Worm (Caenorhabditis elegans): ENCODE results near the gene C10C6.7.

C10C6.7 gene

DNA sequence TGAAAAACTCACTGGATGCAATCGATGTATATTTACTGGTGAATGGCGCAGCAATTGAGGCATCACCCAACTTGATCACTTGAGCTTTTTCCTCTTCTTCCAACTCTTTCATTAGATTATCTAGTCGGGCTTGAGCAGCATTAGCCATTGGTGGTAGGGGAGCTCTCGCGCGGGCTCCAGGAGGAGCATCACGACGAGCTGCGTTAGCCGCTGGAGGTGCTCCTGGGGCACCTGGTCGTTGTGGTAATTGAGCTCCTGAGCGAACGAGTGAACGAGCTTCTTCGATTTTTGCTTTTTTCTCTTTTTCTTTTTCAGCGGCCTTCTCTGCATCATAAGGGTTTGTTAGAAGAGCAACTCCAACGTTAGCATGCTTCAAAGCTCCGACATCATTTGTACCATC lies 7.8 kb upstream of the C10C6.7 start:
- no peak for TF ChIP-seq unc-62 (GFP tag; optimal IDR thresholded peaks at IDR 0.05)

DNA sequence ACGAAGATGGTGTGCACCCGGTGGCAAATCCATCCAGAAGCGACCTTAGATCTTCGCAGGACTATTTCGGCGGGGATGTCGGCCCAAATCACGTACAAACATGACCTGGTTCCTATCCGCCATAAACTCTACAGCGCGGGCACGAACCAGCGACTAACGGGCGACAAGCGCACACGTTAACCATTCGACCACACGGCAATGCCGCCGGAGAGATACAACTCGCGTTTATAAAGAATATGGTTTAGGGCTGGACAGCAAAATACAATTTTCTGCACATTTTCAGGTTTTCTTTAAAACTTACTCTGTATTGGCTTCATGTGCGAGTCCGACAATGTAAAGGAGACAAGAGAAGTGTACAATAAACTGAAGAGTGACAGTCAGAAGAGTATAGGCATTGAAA lies 6.8 kb upstream of the C10C6.7 start:
- no peak for TF ChIP-seq unc-62 (GFP tag; optimal IDR thresholded peaks at IDR 0.05)

DNA sequence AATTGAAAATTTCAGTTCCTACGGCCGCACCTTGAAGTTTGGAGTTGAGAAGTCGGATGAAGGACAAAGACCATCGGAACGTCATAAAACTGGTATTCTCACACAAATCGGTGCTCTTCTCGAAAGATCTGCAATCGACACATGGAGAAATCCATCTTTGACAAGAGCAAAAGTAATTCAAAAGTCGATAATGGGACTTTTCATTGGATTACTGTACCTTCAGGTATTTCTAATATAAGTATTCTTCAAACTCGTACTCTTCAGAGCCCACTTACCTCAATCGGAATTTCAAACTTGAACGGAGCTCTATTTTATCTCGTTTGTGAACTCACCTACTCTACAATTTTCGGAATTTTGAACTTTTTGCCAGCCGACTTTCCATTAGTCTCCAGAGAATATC lies 4.7 kb upstream of the C10C6.7 start:
- no peak for TF ChIP-seq unc-62 (GFP tag; optimal IDR thresholded peaks at IDR 0.05)

DNA sequence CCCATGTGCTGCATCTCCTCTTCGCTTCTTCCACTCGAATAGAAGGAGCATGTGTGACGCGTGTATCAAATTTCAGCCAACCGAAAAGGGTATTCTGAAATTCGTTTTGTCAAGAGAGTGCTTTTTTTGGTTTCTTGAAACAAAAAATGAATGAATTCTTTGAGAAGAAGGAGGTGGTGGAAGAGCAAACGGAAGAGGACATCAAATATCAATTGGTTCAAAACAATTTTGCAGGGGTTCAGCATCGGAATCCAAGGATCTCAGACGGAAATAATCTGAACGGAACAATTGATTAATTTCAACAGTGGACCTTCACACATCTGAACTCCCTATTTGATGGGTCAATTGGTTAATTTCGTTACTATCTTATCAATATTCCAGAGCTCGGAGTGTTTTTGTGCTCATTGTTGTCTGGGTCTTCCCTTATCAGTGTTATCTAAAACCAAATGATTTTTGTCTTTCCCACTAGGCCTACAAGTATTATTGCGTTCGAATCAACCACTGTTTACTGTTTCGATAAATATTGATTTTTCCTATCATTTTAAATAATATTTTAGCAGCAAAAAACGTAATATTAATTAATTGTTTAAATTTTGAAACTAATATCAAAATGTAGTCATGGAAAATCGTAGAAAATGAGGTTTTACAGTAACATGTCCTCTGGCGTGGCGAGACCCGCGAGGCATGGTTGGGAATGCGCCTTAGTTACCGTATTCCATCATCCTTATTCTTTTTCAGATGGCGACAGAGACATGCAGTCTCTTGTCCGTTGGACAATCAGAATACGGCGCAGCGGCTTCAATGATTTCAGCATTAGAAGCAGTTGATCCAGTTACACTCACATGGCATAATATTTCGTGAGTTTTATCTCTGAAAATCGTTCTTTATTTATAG lies 2.6 kb upstream of the C10C6.7 start, which contains the start of the genes C10C6.13 and wht-2:
C10C6.13 (minus strand) TSS at position 51 of the 894 bp plus-strand sequence.
wht-2 (plus strand) TSS at position 739 of the 894 bp plus-strand sequence.
- no peak for TF ChIP-seq unc-62 (GFP tag; optimal IDR thresholded peaks at IDR 0.05)

DNA sequence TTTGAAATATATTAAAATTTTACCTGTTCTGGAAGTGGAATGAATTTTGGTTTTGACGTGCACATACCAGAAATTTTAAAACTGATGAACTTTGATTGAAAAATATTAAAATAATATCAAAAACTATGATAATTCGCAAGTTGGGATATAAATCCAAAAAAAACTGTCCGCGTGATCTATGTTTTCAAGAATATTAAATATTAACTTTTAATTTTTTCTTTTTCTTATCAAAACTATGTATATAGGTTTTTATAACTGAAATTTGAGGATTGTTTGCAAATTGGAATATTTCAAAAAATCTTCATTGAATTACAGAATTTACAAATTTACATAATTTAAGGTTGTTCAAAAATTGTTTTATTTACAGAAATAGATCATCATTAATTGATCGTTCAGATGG lies 2.2 kb downstream of the C10C6.7 start, which contains the start of gene C10C6.3:
C10C6.3 (minus strand) TSS at position 101 of the 400 bp plus-strand sequence.
- TF ChIP-seq unc-62 (GFP tag; optimal IDR thresholded peaks at IDR 0.05): no peak

DNA sequence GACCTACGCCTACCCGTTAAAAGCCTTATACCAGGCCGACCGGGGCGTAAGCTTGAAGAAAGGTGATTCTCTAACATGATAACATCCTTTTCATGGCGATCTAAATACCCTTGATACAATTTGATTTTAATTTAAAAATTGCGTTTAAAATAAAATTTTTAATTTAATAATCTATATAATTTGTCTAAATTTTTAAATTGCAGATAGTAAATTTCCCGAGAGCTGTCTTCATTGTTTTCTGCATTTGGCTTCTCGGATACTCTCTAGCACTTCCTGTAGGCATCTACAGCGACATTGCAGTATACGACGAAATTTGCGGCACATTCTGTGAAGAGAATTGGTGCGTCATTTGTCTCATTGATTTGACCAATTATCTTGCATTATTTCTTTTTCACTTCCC lies 6.0 kb downstream of the C10C6.7 start:
- no peak for TF ChIP-seq unc-62 (GFP tag; optimal IDR thresholded peaks at IDR 0.05)

DNA sequence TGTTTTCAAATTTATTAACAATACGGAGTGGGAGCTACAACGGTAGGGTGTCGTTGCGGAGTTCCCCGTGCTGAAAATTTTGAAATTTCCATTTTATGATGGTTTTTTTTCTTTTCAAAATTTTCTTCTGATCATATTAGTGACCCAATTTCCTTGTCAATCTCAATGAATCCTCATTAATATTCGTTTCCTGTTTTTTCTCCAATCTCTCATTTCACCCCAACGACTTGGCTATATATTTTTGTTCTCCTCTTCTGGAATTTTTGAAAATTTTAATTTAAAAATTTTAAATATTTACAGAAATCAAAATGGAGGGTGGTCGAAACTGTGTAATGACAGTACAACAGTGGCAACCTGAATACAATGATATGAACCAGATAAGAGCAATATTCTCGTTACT lies 7.6 kb downstream of the C10C6.7 start, which contains the start of gene npr-3:
npr-3 (plus strand) TSS at position 301 of the 400 bp plus-strand sequence.
- no peak for TF ChIP-seq unc-62 (GFP tag; optimal IDR thresholded peaks at IDR 0.05)

DNA sequence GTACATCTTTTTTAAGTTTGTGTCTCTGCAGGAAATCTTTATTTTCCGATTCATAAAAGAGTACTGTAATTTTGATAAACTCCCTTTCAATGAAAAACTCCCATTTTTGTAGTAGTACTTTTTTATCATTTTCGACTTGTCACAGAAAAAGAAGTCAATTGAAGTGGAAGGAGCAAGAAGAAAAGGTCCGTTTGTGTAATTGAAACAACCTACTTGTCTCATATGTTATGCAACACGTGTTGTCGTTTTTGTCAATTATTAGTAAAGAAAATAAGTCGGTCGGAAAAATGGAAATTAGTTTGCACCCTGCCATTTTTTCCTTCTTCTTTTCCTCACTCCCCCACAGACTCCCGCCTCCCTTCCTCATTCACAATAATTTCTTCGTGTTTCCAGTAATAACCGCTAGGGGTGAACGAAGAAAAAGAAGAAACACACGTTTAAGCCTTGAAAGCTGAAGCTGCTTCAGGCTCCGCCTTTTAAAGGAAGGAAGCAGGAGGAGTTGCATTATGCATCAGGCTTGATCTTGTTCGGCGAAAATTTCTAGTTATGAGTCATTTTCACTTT lies 8.5 kb downstream of the C10C6.7 start:
- no peak for TF ChIP-seq unc-62 (GFP tag; optimal IDR thresholded peaks at IDR 0.05)

DNA sequence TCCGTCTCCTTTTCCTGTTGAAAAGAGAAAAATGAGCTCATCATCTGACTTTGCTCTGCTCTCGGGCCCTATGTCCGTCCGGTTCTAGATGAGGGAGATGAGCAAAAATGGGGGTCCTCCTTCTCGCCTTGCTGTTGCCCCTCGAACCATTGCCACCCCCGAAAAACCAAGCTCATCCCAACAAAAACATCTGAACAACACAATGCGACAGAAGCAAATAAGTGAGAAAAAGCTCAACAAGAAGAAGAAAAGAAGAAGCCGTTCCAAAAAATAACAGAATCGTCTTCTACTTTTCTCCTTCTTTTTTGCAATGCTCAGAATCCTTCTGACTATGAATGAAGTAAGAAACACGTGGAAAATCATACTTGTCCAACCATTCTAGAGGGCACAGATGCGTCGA lies 11.5 kb downstream of the C10C6.7 start:
- TF ChIP-seq unc-62 (GFP tag; optimal IDR thresholded peaks at IDR 0.05): no peak

DNA sequence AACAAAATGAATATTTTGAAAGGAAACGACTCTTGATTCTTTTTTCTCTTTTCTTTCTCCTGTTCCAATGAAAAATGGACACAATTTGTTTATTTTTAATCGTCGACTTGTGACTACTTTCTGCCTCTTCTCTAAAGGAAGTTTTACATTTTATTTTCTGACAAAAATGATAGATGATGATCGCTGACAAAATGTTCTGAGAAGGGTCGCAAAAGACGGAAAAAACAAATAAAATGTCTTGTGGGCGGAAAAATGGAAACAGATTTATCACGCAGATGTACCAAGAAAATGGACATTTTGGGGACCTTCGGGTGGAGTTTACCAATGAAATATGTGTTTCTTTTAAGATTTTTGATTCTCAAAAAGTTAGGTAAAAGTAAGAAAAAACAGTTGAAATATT lies 14.4 kb downstream of the C10C6.7 start:
- no peak for TF ChIP-seq unc-62 (GFP tag; optimal IDR thresholded peaks at IDR 0.05)

DNA sequence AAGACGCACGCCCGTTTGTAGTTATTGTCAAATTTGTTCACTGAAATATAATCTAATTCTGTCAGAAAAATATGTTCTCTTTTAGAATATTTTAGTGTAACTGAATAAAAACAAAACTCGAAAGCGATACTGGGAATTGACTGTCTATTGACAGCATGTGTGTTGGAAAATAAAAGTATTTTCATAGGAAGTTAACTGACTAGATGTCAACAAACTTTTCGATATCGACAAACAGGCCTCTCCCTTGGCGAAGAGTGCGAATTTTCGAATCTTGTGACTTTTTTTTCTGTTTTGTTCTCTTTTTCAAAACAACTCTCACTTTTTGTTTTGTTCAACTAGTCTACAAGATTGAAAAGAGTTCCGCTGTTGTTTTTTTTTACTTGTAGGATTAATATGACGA lies 29.1 kb downstream of the C10C6.7 start:
- TF ChIP-seq unc-62 (GFP tag; optimal IDR thresholded peaks at IDR 0.05): no peak

DNA sequence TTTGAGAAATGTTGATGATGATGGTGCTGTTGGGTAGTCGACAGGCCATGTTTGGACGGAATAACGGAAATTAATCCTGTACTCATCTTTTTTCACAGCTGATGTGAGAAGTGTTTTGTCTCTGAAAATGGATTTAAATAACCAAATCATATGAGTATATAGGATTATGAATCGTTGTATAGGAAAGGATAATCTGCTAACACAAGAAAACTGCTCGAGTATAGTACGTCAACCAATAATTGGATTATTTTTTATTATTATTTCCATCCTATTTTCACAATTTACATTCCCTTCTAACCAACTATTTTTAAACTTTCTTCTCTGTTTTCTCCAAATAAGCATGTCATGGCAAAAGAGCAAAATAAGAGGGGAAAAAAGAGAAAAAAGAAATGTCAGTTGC lies 31.6 kb downstream of the C10C6.7 start:
- no peak for TF ChIP-seq unc-62 (GFP tag; optimal IDR thresholded peaks at IDR 0.05)

DNA sequence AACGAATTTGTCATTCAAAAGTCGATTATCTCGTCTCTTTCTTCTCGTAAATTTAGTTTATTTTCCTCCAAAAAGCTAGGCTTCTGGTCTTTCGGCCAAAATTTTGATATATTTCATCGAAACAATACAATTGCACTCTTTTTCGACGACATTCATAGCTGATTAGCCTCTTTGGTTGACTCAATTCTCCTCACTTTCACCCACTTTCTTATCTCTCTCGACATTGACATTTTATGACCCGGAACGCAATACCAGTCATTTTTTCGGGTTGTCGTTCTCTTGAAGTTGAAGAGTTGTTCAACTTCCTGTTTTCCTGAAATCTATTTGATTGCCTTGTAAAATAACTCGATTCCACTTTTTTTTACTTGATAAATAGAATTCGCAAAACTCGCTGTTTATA lies 32.7 kb downstream of the C10C6.7 start:
- TF ChIP-seq unc-62 (GFP tag; optimal IDR thresholded peaks at IDR 0.05): no peak

DNA sequence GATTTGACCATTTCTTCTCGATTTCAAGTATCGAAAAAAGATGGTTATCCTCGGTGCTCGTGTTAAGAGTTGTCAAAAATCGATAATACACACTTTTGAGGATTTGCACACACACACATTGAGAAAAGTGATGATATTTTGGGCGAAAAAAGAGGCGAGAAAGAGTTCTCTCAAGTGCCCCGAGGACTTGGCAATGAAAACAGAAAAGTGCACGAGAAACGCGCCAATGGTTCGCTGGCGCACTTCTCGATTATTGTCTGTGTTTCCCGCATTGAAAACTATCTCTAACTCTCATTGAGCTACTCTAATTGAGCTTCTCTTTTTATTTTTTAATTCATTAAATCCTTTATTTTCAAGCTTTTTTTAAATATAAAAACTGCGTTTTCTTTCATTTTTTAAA lies 33.6 kb downstream of the C10C6.7 start:
- no peak for TF ChIP-seq unc-62 (GFP tag; optimal IDR thresholded peaks at IDR 0.05)

DNA sequence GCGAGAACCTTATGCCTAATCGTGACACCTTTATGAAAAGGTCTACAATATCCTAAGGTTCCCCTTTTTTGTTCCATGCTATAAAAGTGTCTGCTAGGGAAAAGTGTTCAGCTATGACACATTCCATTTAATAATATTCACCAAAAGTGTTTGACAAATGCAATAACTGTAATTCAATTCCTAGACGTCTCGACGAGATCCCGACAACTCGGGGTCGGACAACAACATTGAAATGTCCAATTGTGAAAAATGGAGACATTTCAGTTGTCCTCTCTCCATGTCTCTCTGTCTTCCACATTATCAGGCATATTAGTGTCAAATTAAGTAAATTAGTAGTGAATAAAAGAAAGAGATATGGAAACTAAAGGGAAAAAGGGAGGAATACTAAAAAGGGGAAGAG lies 35.9 kb downstream of the C10C6.7 start:
- TF ChIP-seq unc-62 (GFP tag; optimal IDR thresholded peaks at IDR 0.05): no peak

DNA sequence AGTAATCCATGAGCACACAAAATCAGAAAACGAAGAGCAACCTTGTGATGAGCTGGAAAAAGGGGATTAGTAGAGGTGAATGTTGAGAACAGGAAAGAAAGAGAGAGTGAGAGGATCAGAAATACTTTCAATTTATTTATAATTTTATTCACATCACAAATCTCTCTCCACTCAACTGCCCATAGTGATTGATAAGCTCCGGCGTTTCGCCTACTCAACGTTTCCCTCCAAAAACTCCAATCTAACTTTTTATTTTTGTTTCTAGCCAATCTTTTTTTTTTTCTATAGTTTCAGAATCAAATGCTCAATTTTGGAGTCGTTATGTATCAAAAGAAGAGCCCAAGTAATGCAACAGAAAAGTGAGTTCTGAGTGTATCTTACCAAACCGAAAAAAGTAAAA lies 41.9 kb downstream of the C10C6.7 start, which contains the start of gene kin-4:
kin-4 (plus strand) TSS at position 301 of the 400 bp plus-strand sequence.
- no peak for TF ChIP-seq unc-62 (GFP tag; optimal IDR thresholded peaks at IDR 0.05)

DNA sequence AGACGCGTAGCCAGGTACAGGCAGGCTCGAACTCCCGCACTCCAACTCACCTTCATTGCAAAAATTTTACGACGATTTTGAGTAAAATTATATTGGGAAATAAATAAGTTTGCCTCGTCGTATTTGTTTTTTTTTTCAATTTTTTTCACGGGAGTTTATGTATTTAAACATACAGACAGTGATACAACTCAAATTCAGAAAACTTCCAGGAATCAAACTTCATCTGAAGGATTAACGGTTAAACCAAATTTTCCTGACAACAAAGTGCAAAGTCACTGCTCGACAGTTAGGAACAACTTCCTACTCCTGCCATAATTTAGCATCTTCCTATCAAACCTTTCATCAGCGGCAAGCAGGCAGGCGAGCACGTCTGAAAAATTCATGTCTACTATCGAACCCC lies 42.5 kb downstream of the C10C6.7 start, which contains the start of gene F22B3.8:
F22B3.8 (minus strand) TSS at position 101 of the 400 bp plus-strand sequence.
- TF ChIP-seq unc-62 (GFP tag; optimal IDR thresholded peaks at IDR 0.05): no peak

Measured in whole organism, dauer.